Fruit fly (Drosophila melanogaster) whole organism, adult: ENCODE measurements around the gene BBS1.

Experiments used
- CG12768 ChIP-seq: fragments of 200-800 bp; sonication (Bioruptor generic); optimal IDR thresholded peaks from 2 replicates; lab custom pipeline; 2017; ENCODE audit warnings: missing biosample characterization, missing genetic modification characterization, mild to moderate bottlenecking, moderate library complexity, missing genetic modification reagents
- CG1620 ChIP-seq: fragments of 200-800 bp; sonication (Bioruptor generic); optimal IDR thresholded peaks from 2 replicates; lab custom pipeline; 2016; ENCODE audit warnings: missing biosample characterization, missing genetic modification characterization
- CG33017 ChIP-seq: fragments of 200-800 bp; sonication (Bioruptor generic); optimal IDR thresholded peaks from 2 replicates; lab custom pipeline; 2018; ENCODE audit warnings: missing biosample characterization, mild to moderate bottlenecking, missing genetic modification characterization, moderate library complexity
- Clk ChIP-seq: fragments of 200-800 bp; sonication (Bioruptor generic); optimal IDR thresholded peaks from 2 replicates; lab custom pipeline; 2017; ENCODE audit warnings: missing biosample characterization, missing genetic modification characterization
- Hr96 ChIP-seq: fragments of 200-800 bp; sonication (Bioruptor generic); optimal IDR thresholded peaks from 2 replicates; lab custom pipeline; 2016; ENCODE audit warnings: missing biosample characterization, missing genetic modification characterization

DNA sequence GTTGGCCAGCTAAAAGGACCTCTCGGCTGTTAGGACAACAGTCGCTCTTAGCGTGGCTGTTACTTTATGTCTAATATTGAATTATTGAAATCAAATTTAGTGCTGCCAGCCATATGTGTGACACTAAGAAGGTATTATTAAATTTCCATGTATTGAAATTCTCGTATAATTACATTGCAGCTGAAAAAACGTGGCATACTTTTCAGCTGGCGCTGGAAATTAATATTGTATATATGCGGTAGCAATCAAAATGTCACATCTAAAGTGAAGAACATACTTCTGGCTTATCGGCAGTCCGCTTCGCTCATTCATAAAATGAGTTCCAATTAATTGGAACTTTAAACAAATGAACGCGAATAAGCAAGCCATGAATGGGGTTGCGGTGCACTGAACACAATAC is 43.5 kb upstream of the BBS1 start:
- TF ChIP-seq Hr96 (GFP tag; lab: Kevin White, UChicago): no peak
- TF ChIP-seq CG1620: no peak
- TF ChIP-seq CG33017: no peak
- no peak for TF ChIP-seq Clk
- TF ChIP-seq CG12768 (GFP tag; lab: Kevin White, UChicago): no peak
